Worm (Caenorhabditis elegans) whole organism, late embryonic: ENCODE results near the gene W02B8.1.

Experiments used
- C08G9.2 ChIP-seq: sonication (generic microtip); optimal IDR thresholded peaks from 2 replicates; lab custom pipeline; 2016; ENCODE audit warnings: mild to moderate bottlenecking, missing genetic modification characterization, moderate library complexity, missing compliant biosample characterization
- C38D4.7 ChIP-seq: fragments of 200-800 bp; sonication (Bioruptor generic); optimal IDR thresholded peaks from 2 replicates; lab custom pipeline; 2018; ENCODE audit warnings: mild to moderate bottlenecking, missing genetic modification characterization, moderate library complexity, missing compliant biosample characterization
- F13H6.1 ChIP-seq: sonication (generic microtip); optimal IDR thresholded peaks from 2 replicates; lab custom pipeline; 2016; ENCODE audit warnings: missing genetic modification characterization, missing compliant biosample characterization
- K02D7.2 ChIP-seq: sonication (generic microtip); optimal IDR thresholded peaks from 2 replicates; lab custom pipeline; 2017; ENCODE audit warnings: mild to moderate bottlenecking, missing genetic modification characterization, missing compliant biosample characterization
- K09A11.1 ChIP-seq: sonication (generic microtip); optimal IDR thresholded peaks from 2 replicates; lab custom pipeline; 2017; ENCODE audit warnings: antibody characterized with exemption, mild to moderate bottlenecking, missing genetic modification characterization, missing compliant biosample characterization; ENCODE audit not compliant: insufficient read depth
- T23F11.4 ChIP-seq: fragments of 200-800 bp; sonication (Bioruptor generic); optimal IDR thresholded peaks from 2 replicates; lab custom pipeline; 2018; ENCODE audit warnings: mild to moderate bottlenecking, missing genetic modification characterization, missing compliant biosample characterization
- Y22D7AL.16 ChIP-seq: sonication (generic microtip); optimal IDR thresholded peaks from 2 replicates; lab custom pipeline; 2016; ENCODE audit warnings: missing genetic modification characterization, missing compliant biosample characterization
- ahr-1 ChIP-seq: sonication (generic microtip); optimal IDR thresholded peaks from 2 replicates; lab custom pipeline; 2016; ENCODE audit warnings: missing genetic modification characterization, missing compliant biosample characterization
- ama-1 ChIP-seq: fragments of 150-350 bp; optimal IDR thresholded peaks from 2 replicates; lab custom pipeline; 2014
- ceh-18 ChIP-seq: sonication (generic microtip); optimal IDR thresholded peaks from 2 replicates; lab custom pipeline; 2016; ENCODE audit warnings: missing genetic modification characterization, missing compliant biosample characterization
- ceh-19 ChIP-seq: fragments of 200-800 bp; sonication (Bioruptor generic); optimal IDR thresholded peaks from 2 replicates; lab custom pipeline; 2018; ENCODE audit warnings: mild to moderate bottlenecking, missing genetic modification characterization, missing compliant biosample characterization
- ceh-2 ChIP-seq: sonication (generic microtip); optimal IDR thresholded peaks from 2 replicates; lab custom pipeline; 2016; ENCODE audit warnings: missing genotype, missing genetic modification characterization, missing compliant biosample characterization
- ceh-22 ChIP-seq: sonication (generic microtip); optimal IDR thresholded peaks from 2 replicates; lab custom pipeline; 2017; ENCODE audit warnings: missing biosample characterization, missing genetic modification characterization
- ceh-24 ChIP-seq: sonication (generic microtip); optimal IDR thresholded peaks from 2 replicates; lab custom pipeline; 2016; ENCODE audit warnings: mild to moderate bottlenecking, missing genetic modification characterization, missing compliant biosample characterization
- ceh-30 ChIP-seq: fragments of 150-350 bp; optimal IDR thresholded peaks from 2 replicates; lab custom pipeline; 2014; ENCODE audit warnings: missing biosample characterization, missing genetic modification characterization
- ceh-31 ChIP-seq: sonication (generic microtip); optimal IDR thresholded peaks from 2 replicates; lab custom pipeline; 2016; ENCODE audit warnings: missing genetic modification characterization, missing compliant biosample characterization
- ceh-34 ChIP-seq: sonication (generic microtip); optimal IDR thresholded peaks from 2 replicates; lab custom pipeline; 2016; ENCODE audit warnings: mild to moderate bottlenecking, missing genetic modification characterization, missing compliant biosample characterization
- ceh-45 ChIP-seq: fragments of 200-800 bp; sonication (Bioruptor generic); IDR thresholded peaks from 2 replicates; pipeline ENCODE4 v1.3.6; 2022; ENCODE audit warnings: missing genetic modification reagents, missing genetic modification characterization, missing compliant biosample characterization
- ceh-48 ChIP-seq: sonication (generic microtip); optimal IDR thresholded peaks from 2 replicates; lab custom pipeline; 2016; ENCODE audit warnings: missing genetic modification characterization, inconsistent platforms, missing compliant biosample characterization
- ceh-9 ChIP-seq: sonication (generic microtip); optimal IDR thresholded peaks from 2 replicates; lab custom pipeline; 2016; ENCODE audit warnings: mild to moderate bottlenecking, missing genetic modification characterization, inconsistent platforms, missing compliant biosample characterization
- dmd-4 ChIP-seq: sonication (generic microtip); optimal IDR thresholded peaks from 2 replicates; lab custom pipeline; 2016; ENCODE audit warnings: borderline replicate concordance, missing genetic modification characterization, missing compliant biosample characterization
- dve-1 ChIP-seq: sonication (generic microtip); optimal IDR thresholded peaks from 2 replicates; lab custom pipeline; 2017; ENCODE audit warnings: antibody characterized with exemption, mild to moderate bottlenecking, missing genetic modification characterization, missing compliant biosample characterization
- elt-2 ChIP-seq: sonication (generic microtip); optimal IDR thresholded peaks from 2 replicates; lab custom pipeline; 2016; ENCODE audit warnings: missing genetic modification reagents, missing genetic modification characterization, missing compliant biosample characterization
- elt-4 ChIP-seq: sonication (generic microtip); optimal IDR thresholded peaks from 2 replicates; lab custom pipeline; 2016; ENCODE audit warnings: missing genetic modification characterization, missing compliant biosample characterization
- ets-4 ChIP-seq: sonication (generic microtip); optimal IDR thresholded peaks from 2 replicates; lab custom pipeline; 2016; ENCODE audit warnings: missing genetic modification characterization, missing compliant biosample characterization
- gmeb-2 ChIP-seq: sonication (generic microtip); optimal IDR thresholded peaks from 2 replicates; lab custom pipeline; 2016; ENCODE audit warnings: missing genetic modification characterization, inconsistent platforms, missing compliant biosample characterization
- hlh-13 ChIP-seq: fragments of 200-800 bp; sonication (Bioruptor generic); optimal IDR thresholded peaks from 2 replicates; lab custom pipeline; 2018; ENCODE audit warnings: mild to moderate bottlenecking, missing genetic modification characterization, missing compliant biosample characterization
- hlh-15 ChIP-seq: sonication (generic microtip); optimal IDR thresholded peaks from 2 replicates; lab custom pipeline; 2016; ENCODE audit warnings: missing genetic modification characterization, missing compliant biosample characterization
- hlh-30 ChIP-seq: sonication (generic microtip); optimal IDR thresholded peaks from 2 replicates; lab custom pipeline; 2017; ENCODE audit warnings: antibody characterized with exemption, missing genetic modification characterization, missing compliant biosample characterization; ENCODE audit not compliant: insufficient read depth
- hlh-6 ChIP-seq: sonication (generic microtip); optimal IDR thresholded peaks from 2 replicates; lab custom pipeline; 2016; ENCODE audit warnings: missing genotype, missing genetic modification characterization, missing compliant biosample characterization
- hlh-8 ChIP-seq: sonication (generic microtip); optimal IDR thresholded peaks from 2 replicates; lab custom pipeline; 2016; ENCODE audit warnings: missing genotype, missing genetic modification characterization, missing compliant biosample characterization
- lim-6 ChIP-seq: sonication (generic microtip); optimal IDR thresholded peaks from 2 replicates; lab custom pipeline; 2016; ENCODE audit warnings: missing genetic modification characterization, missing compliant biosample characterization
- lin-11 ChIP-seq: fragments of 200-800 bp; sonication (Bioruptor generic); optimal IDR thresholded peaks from 2 replicates; lab custom pipeline; 2018; ENCODE audit warnings: mild to moderate bottlenecking, missing genetic modification characterization, missing compliant biosample characterization
- madf-2 ChIP-seq: sonication (generic microtip); optimal IDR thresholded peaks from 2 replicates; lab custom pipeline; 2017; ENCODE audit warnings: missing genetic modification characterization, missing compliant biosample characterization
- nfya-1 ChIP-seq: sonication (generic microtip); optimal IDR thresholded peaks from 2 replicates; lab custom pipeline; 2017; ENCODE audit warnings: missing genetic modification characterization, mild to moderate bottlenecking, missing compliant biosample characterization, antibody characterized with exemption, moderate library complexity
- nhr-232 ChIP-seq: sonication (generic microtip); optimal IDR thresholded peaks from 2 replicates; lab custom pipeline; 2016; ENCODE audit warnings: missing genetic modification characterization, missing compliant biosample characterization
- npax-4 ChIP-seq: sonication (generic microtip); optimal IDR thresholded peaks from 2 replicates; lab custom pipeline; 2016; ENCODE audit warnings: missing genetic modification characterization, missing compliant biosample characterization
- pat-9 ChIP-seq: fragments of 200-800 bp; sonication (Bioruptor generic); optimal IDR thresholded peaks from 2 replicates; lab custom pipeline; 2018; ENCODE audit warnings: mild to moderate bottlenecking, missing genetic modification characterization, moderate library complexity, missing compliant biosample characterization
- pax-1 ChIP-seq: fragments of 150-350 bp; optimal IDR thresholded peaks from 2 replicates; lab custom pipeline; 2014; ENCODE audit warnings: missing biosample characterization, missing genetic modification characterization
- pqm-1 ChIP-seq: sonication (generic microtip); optimal IDR thresholded peaks from 2 replicates; lab custom pipeline; 2016; ENCODE audit warnings: missing genetic modification characterization, missing compliant biosample characterization
- pros-1 ChIP-seq: fragments of 150-350 bp; optimal IDR thresholded peaks from 2 replicates; lab custom pipeline; 2014; ENCODE audit warnings: missing biosample characterization, missing genetic modification reagents, missing genetic modification characterization
- ref-2 ChIP-seq: sonication (generic microtip); optimal IDR thresholded peaks from 2 replicates; lab custom pipeline; 2016; ENCODE audit warnings: missing genetic modification characterization, missing compliant biosample characterization
- rnt-1 ChIP-seq: sonication (generic microtip); optimal IDR thresholded peaks from 2 replicates; lab custom pipeline; 2016; ENCODE audit warnings: missing genetic modification characterization, missing compliant biosample characterization
- sdc-2 ChIP-seq: sonication (generic microtip); optimal IDR thresholded peaks from 2 replicates; lab custom pipeline; 2016; ENCODE audit warnings: missing genotype, missing genetic modification characterization, missing compliant biosample characterization
- sox-4 ChIP-seq: sonication (generic microtip); optimal IDR thresholded peaks from 2 replicates; lab custom pipeline; 2017; ENCODE audit warnings: mild to moderate bottlenecking, missing genetic modification characterization, inconsistent platforms, missing compliant biosample characterization
- syd-9 ChIP-seq: sonication (generic microtip); optimal IDR thresholded peaks from 2 replicates; lab custom pipeline; 2016; ENCODE audit warnings: mild to moderate bottlenecking, missing genetic modification characterization, moderate library complexity, missing compliant biosample characterization
- tbx-2 ChIP-seq: sonication (generic microtip); optimal IDR thresholded peaks from 2 replicates; lab custom pipeline; 2016; ENCODE audit warnings: missing genetic modification characterization, missing compliant biosample characterization
- ttx-3 ChIP-seq: sonication (generic microtip); optimal IDR thresholded peaks from 2 replicates; lab custom pipeline; 2016; ENCODE audit warnings: missing genetic modification reagents, missing genetic modification characterization, missing compliant biosample characterization
- unc-3 ChIP-seq, 2 experiments: fragments of 200-800 bp in 1 of 2; sonication (Bioruptor generic) in 1 of 2; sonication (generic microtip) in 1 of 2; conservative IDR thresholded peaks in 1 of 2; optimal IDR thresholded peaks in 1 of 2; 2 replicates each; pipeline versions ENCODE4 v1.3.6 to Lab custom; 2016 to 2022; ENCODE audit warnings: missing compliant biosample characterization in 2 of 2, missing genetic modification characterization in 2 of 2, missing genetic modification reagents in 1 of 2
- unc-42 ChIP-seq: sonication (generic microtip); optimal IDR thresholded peaks from 2 replicates; lab custom pipeline; 2016; ENCODE audit warnings: missing genotype, missing genetic modification characterization, missing compliant biosample characterization
- unc-55 ChIP-seq: sonication (generic microtip); optimal IDR thresholded peaks from 2 replicates; lab custom pipeline; 2017; ENCODE audit warnings: missing biosample characterization, missing genetic modification reagents, missing genetic modification characterization
- unc-86 ChIP-seq: sonication (generic microtip); optimal IDR thresholded peaks from 2 replicates; lab custom pipeline; 2016; ENCODE audit warnings: missing genetic modification characterization, missing compliant biosample characterization
- zip-5 ChIP-seq: sonication (generic microtip); optimal IDR thresholded peaks from 2 replicates; lab custom pipeline; 2016; ENCODE audit warnings: missing genetic modification characterization, missing compliant biosample characterization

The W02B8.1 gene

ce11 chrII:13908592-13908991 lies 6.7 kb upstream of the W02B8.1 start, which contains the start of gene citk-1:
Gene citk-1, plus strand, starts transcription at chrII:13908914.
- no peak for TF ChIP-seq ceh-9 (tag; lab: Kevin White, UChicago)
- no peak for TF ChIP-seq madf-2 (tag; lab: Kevin White, UChicago)
- TF ChIP-seq C38D4.7, result no peak
- TF ChIP-seq ceh-30 (tag; lab: Kevin White, UChicago), result no peak
- peak; percentile 65 for TF ChIP-seq ceh-31 (tag; lab: Kevin White, UChicago)
- TF ChIP-seq K02D7.2, result no peak
- TF ChIP-seq syd-9 (tag; lab: Kevin White, UChicago), result no peak
- no peak for TF ChIP-seq pqm-1 (tag; lab: Kevin White, UChicago)
- no peak for TF ChIP-seq Y22D7AL.16
- TF ChIP-seq unc-86 (tag; lab: Kevin White, UChicago), result no peak
- TF ChIP-seq sdc-2 (tag; lab: Kevin White, UChicago), result no peak
- peak; percentile 9 for TF ChIP-seq dve-1 (tag; lab: Kevin White, UChicago)
- no peak for TF ChIP-seq nhr-232 (tag; lab: Kevin White, UChicago)
- TF ChIP-seq unc-3 (GFP tag; conservative IDR thresholded peaks at IDR 0.05; lab: Robert Waterston, UW), result 0 out of 2 replicates have a peak, but pooled peaks have one; percentile 47
- no peak for TF ChIP-seq unc-3 (tag; optimal IDR thresholded peaks at IDR 0.05; lab: Kevin White, UChicago)
- no peak for TF ChIP-seq K09A11.1 (tag; lab: Kevin White, UChicago)
- TF ChIP-seq ceh-45, result no peak
- no peak for TF ChIP-seq npax-4 (tag; lab: Kevin White, UChicago)
- TF ChIP-seq C08G9.2 (tag; lab: Kevin White, UChicago), result no peak
- no peak for TF ChIP-seq lin-11 (tag; lab: Kevin White, UChicago)
- TF ChIP-seq pax-1 (tag; lab: Kevin White, UChicago), result no peak
- no peak for TF ChIP-seq pat-9
- peak; percentile 22 for TF ChIP-seq ceh-34 (tag; lab: Kevin White, UChicago)
- peak; percentile 6 for TF ChIP-seq sox-4 (tag; lab: Kevin White, UChicago)
- no peak for TF ChIP-seq unc-55
- TF ChIP-seq hlh-8 (tag; lab: Kevin White, UChicago), result no peak
- TF ChIP-seq tbx-2, result peak; percentile 52
- no peak for TF ChIP-seq ceh-22 (tag; lab: Kevin White, UChicago)
- TF ChIP-seq ceh-18 (tag; lab: Kevin White, UChicago), result peak; percentile 65
- peak; percentile 71 for TF ChIP-seq ceh-48 (tag; lab: Kevin White, UChicago)
- TF ChIP-seq ahr-1 (tag; lab: Kevin White, UChicago), result no peak
- TF ChIP-seq ets-4, result no peak
- no peak for TF ChIP-seq dmd-4 (tag; lab: Kevin White, UChicago)
- TF ChIP-seq nfya-1, result peak; percentile 78
- no peak for TF ChIP-seq ttx-3 (tag; lab: Kevin White, UChicago)
- peak; percentile 24 for TF ChIP-seq hlh-30 (tag; lab: Kevin White, UChicago)
- no peak for TF ChIP-seq T23F11.4 (GFP tag; lab: Kevin White, UChicago)
- peak; percentile 55 for TF ChIP-seq rnt-1 (tag; lab: Kevin White, UChicago)
- no peak for TF ChIP-seq hlh-15
- TF ChIP-seq elt-2, result no peak
- no peak for TF ChIP-seq ama-1 (lab: Kevin White, UChicago)
- TF ChIP-seq unc-42 (tag; lab: Kevin White, UChicago), result peak; percentile 69
- TF ChIP-seq gmeb-2 (tag; lab: Kevin White, UChicago), result no peak
- TF ChIP-seq ceh-2 (tag; lab: Kevin White, UChicago), result peak; percentile 19
- no peak for TF ChIP-seq pros-1 (tag; lab: Kevin White, UChicago)
- TF ChIP-seq zip-5 (tag; lab: Kevin White, UChicago), result no peak
- TF ChIP-seq hlh-13, result no peak
- peak; percentile 20 for TF ChIP-seq hlh-6 (tag; lab: Kevin White, UChicago)
- peak; percentile 57 for TF ChIP-seq ref-2 (tag; lab: Kevin White, UChicago)
- no peak for TF ChIP-seq ceh-24 (tag; lab: Kevin White, UChicago)
- TF ChIP-seq ceh-19 (GFP tag; lab: Kevin White, UChicago), result no peak
- no peak for TF ChIP-seq F13H6.1 (tag; lab: Kevin White, UChicago)
- TF ChIP-seq lim-6 (tag; lab: Kevin White, UChicago), result no peak
- TF ChIP-seq elt-4, result no peak
